Comparison of ENCODE assay signal across 4 worm cellular contexts in the genomic region with DNA sequence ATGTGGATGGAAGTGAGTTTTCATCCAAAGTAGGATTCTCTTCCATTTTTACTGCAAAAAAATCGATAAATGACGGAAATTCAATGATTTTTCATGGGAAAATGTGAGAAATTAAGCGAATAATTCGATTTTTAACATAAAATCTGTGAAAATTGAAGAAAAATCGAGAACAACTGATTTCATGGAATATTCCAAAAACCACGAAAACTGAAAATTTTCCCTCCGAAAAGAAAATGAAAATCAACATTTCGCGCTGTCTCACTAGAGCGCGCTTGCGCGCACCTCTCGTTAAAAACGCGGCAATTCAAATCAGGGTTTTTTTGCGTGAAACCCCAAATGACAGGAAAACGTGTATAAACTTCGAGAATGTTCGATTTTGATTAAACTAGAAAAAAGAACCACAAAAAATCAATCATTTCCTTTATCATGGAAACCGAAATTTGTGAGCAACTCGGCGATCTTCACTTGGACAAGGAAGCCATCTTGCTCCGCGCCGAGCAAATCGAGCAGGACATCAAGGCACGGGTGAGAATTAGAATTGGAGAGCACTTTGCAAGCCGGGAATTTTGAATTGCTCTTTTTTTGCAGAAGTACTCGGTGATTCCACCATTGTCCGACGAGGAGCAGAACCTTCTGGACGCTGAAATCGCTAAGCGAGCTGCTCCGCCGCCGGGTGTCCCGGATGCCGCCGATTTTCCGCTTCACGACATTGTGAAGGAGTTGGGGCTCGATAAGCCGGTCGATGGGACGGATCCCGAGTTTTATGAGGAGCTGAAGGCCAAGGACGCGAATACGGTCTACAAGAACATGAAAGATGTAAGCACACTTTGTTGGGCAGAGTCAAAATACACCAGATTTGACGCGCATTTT.
TF ChIP-seq lines count a peak whose summit lies in the region.

A gene (minus strand): TSS at position 51 of the 870 bp plus-strand sequence.
A gene (plus strand): TSS at position 383 of the 870 bp plus-strand sequence.

TF ChIP-seq in whole organism, L2 larva, 48 proteins besides CTCF, POLR2A, EP300 and RAD21 (continues in another document):
- TF ChIP-seq mdl-1 (tag; optimal IDR thresholded peaks at IDR 0.05; lab: Kevin White, UChicago) (no peak), ZK546.5 (tag; optimal IDR thresholded peaks at IDR 0.05; lab: Kevin White, UChicago) (peak; percentile 17), nhr-129 (tag; optimal IDR thresholded peaks at IDR 0.05; lab: Kevin White, UChicago) (peak; percentile 83), nhr-23 (tag; optimal IDR thresholded peaks at IDR 0.05; lab: Kevin White, UChicago) (no peak), fos-1 (tag; optimal IDR thresholded peaks at IDR 0.05; lab: Kevin White, UChicago) (peak; percentile 57), blmp-1 (tag; optimal IDR thresholded peaks at IDR 0.05; lab: Kevin White, UChicago; ENCODE audit: insufficient read depth) (peak; percentile 48), zag-1 (tag; optimal IDR thresholded peaks at IDR 0.05; lab: Kevin White, UChicago) (peak; percentile 7), nhr-237 (tag; optimal IDR thresholded peaks at IDR 0.05; lab: Kevin White, UChicago) (no peak), lin-39 (tag; optimal IDR thresholded peaks at IDR 0.05; lab: Kevin White, UChicago) (no peak), lsy-2 (tag; optimal IDR thresholded peaks at IDR 0.05; lab: Kevin White, UChicago) (peak; percentile 78 to 87), crh-2 (tag; optimal IDR thresholded peaks at IDR 0.05; lab: Kevin White, UChicago) (peak; percentile 82), lin-13 (GFP tag; optimal IDR thresholded peaks at IDR 0.05; lab: Kevin White, UChicago) (peak; percentile 84), lin-11 (tag; optimal IDR thresholded peaks at IDR 0.05; lab: Kevin White, UChicago) (peak; percentile 30), F13H6.1 (tag; optimal IDR thresholded peaks at IDR 0.05; lab: Kevin White, UChicago) (peak; percentile 62), nhr-21 (tag; optimal IDR thresholded peaks at IDR 0.05; lab: Kevin White, UChicago) (peak; percentile 58), nhr-77 (tag; optimal IDR thresholded peaks at IDR 0.05; lab: Kevin White, UChicago) (peak; percentile 40), unc-55 (GFP tag; optimal IDR thresholded peaks at IDR 0.05; lab: Kevin White, UChicago) (peak; percentile 95), unc-39 (tag; optimal IDR thresholded peaks at IDR 0.05; lab: Kevin White, UChicago) (no peak), sma-3 (GFP tag; optimal IDR thresholded peaks at IDR 0.05; lab: Kevin White, UChicago) (peak; percentile 68), ceh-82 (tag; optimal IDR thresholded peaks at IDR 0.05; lab: Kevin White, UChicago) (peak; percentile 13)

TF ChIP-seq in whole organism, L4 larva, 104 proteins besides CTCF, POLR2A, EP300 and RAD21 (continues in another document):
- TF ChIP-seq lim-7 (GFP tag; IDR thresholded peaks at IDR 0.05; lab: Robert Waterston, UW) (no peak), zag-1 (tag; optimal IDR thresholded peaks at IDR 0.05; lab: Kevin White, UChicago) (no peak), nhr-42 (GFP tag; IDR thresholded peaks at IDR 0.05; lab: Robert Waterston, UW) (peak; percentile 78), spr-3 (GFP tag; optimal IDR thresholded peaks at IDR 0.05; lab: Kevin White, UChicago) (no peak), Y105C5A.15 (GFP tag; IDR thresholded peaks at IDR 0.05; lab: Robert Waterston, UW) (no peak), unc-39 (tag; optimal IDR thresholded peaks at IDR 0.05; lab: Kevin White, UChicago) (no peak), D1046.2 (GFP tag; IDR thresholded peaks at IDR 0.05; lab: Robert Waterston, UW) (no peak), tag-97 (GFP tag; IDR thresholded peaks at IDR 0.05; lab: Robert Waterston, UW) (no peak), hif-1 (tag; optimal IDR thresholded peaks at IDR 0.05; lab: Kevin White, UChicago) (peak in 1 of 2 experiments; percentile 70), F26F4.8 (GFP tag; conservative IDR thresholded peaks at IDR 0.05; lab: Robert Waterston, UW) (no peak), nhr-102 (tag; optimal IDR thresholded peaks at IDR 0.05; lab: Kevin White, UChicago) (no peak), lin-39 (tag; optimal IDR thresholded peaks at IDR 0.05; lab: Kevin White, UChicago) (no peak), nhr-10 (tag; optimal IDR thresholded peaks at IDR 0.05; lab: Kevin White, UChicago) (no peak), egl-43 (GFP tag; IDR thresholded peaks at IDR 0.05; lab: Robert Waterston, UW) (no peak), snpc-4 (tag; optimal IDR thresholded peaks at IDR 0.05; lab: Kevin White, UChicago) (peak; percentile 42), lin-1 (GFP tag; IDR thresholded peaks at IDR 0.05; lab: Robert Waterston, UW) (no peak), ceh-44 (GFP tag; IDR thresholded peaks at IDR 0.05; lab: Robert Waterston, UW) (no peak), nhr-41 (GFP tag; IDR thresholded peaks at IDR 0.05; lab: Robert Waterston, UW) (no peak), ctbp-1 (GFP tag; IDR thresholded peaks at IDR 0.05; lab: Robert Waterston, UW) (no peak), nhr-28 (tag; optimal IDR thresholded peaks at IDR 0.05; lab: Kevin White, UChicago) (peak; percentile 57), jun-1 (tag; optimal IDR thresholded peaks at IDR 0.05; lab: Kevin White, UChicago) (no peak), hlh-11 (tag; optimal IDR thresholded peaks at IDR 0.05; lab: Kevin White, UChicago) (peak; percentile 22)

TF ChIP-seq in whole organism, late embryonic, 69 proteins besides CTCF, POLR2A, EP300 and RAD21 (continues in another document):
- TF ChIP-seq unc-42 (tag; optimal IDR thresholded peaks at IDR 0.05; lab: Kevin White, UChicago) (peak; percentile 62), pha-2 (tag; optimal IDR thresholded peaks at IDR 0.05; lab: Kevin White, UChicago) (no peak), dmd-4 (tag; optimal IDR thresholded peaks at IDR 0.05; lab: Kevin White, UChicago; ENCODE audit: borderline replicate concordance) (no peak), npax-4 (tag; optimal IDR thresholded peaks at IDR 0.05; lab: Kevin White, UChicago) (no peak), dve-1 (tag; optimal IDR thresholded peaks at IDR 0.05; lab: Kevin White, UChicago) (no peak), fkh-6 (tag; optimal IDR thresholded peaks at IDR 0.05; lab: Kevin White, UChicago) (no peak), elt-2 (tag; optimal IDR thresholded peaks at IDR 0.05; lab: Kevin White, UChicago) (no peak), ceh-48 (tag; optimal IDR thresholded peaks at IDR 0.05; lab: Kevin White, UChicago) (peak; percentile 1), ceh-18 (tag; optimal IDR thresholded peaks at IDR 0.05; lab: Kevin White, UChicago) (peak; percentile 29), ceh-30 (tag; optimal IDR thresholded peaks at IDR 0.05; lab: Kevin White, UChicago) (no peak), tbx-2 (tag; optimal IDR thresholded peaks at IDR 0.05; lab: Kevin White, UChicago) (peak; percentile 39), ref-2 (tag; optimal IDR thresholded peaks at IDR 0.05; lab: Kevin White, UChicago) (peak; percentile 20), pat-9 (tag; optimal IDR thresholded peaks at IDR 0.05; lab: Kevin White, UChicago) (peak; percentile 23), nfya-1 (tag; optimal IDR thresholded peaks at IDR 0.05; lab: Kevin White, UChicago) (peak; percentile 71), hlh-13 (GFP tag; optimal IDR thresholded peaks at IDR 0.05; lab: Kevin White, UChicago) (no peak), unc-86 (tag; optimal IDR thresholded peaks at IDR 0.05; lab: Kevin White, UChicago) (no peak), C08G9.2 (tag; optimal IDR thresholded peaks at IDR 0.05; lab: Kevin White, UChicago) (peak; percentile 37), ceh-31 (tag; optimal IDR thresholded peaks at IDR 0.05; lab: Kevin White, UChicago) (peak; percentile 55), pros-1 (tag; optimal IDR thresholded peaks at IDR 0.05; lab: Kevin White, UChicago) (peak; percentile 6), ceh-24 (tag; optimal IDR thresholded peaks at IDR 0.05; lab: Kevin White, UChicago) (no peak), fax-1 (tag; optimal IDR thresholded peaks at IDR 0.05; lab: Kevin White, UChicago) (no peak), zip-5 (tag; optimal IDR thresholded peaks at IDR 0.05; lab: Kevin White, UChicago) (no peak), hlh-30 (tag; optimal IDR thresholded peaks at IDR 0.05; lab: Kevin White, UChicago; ENCODE audit: insufficient read depth) (no peak)

TF ChIP-seq in whole organism, mixed stage, embryonic, 35 proteins besides CTCF, POLR2A, EP300 and RAD21:
- TF ChIP-seq ceh-39 (tag; optimal IDR thresholded peaks at IDR 0.05; lab: Kevin White, UChicago) (peak; percentile 44), lin-13 (tag; optimal IDR thresholded peaks at IDR 0.05; lab: Kevin White, UChicago) (peak; percentile 24), nhr-237 (tag; optimal IDR thresholded peaks at IDR 0.05; lab: Kevin White, UChicago) (peak; percentile 83), elt-1 (tag; optimal IDR thresholded peaks at IDR 0.05; lab: Kevin White, UChicago; ENCODE audit: borderline replicate concordance, insufficient read depth) (no peak), blmp-1 (tag; optimal IDR thresholded peaks at IDR 0.05; lab: Kevin White, UChicago) (no peak), nhr-2 (tag; optimal IDR thresholded peaks at IDR 0.05; lab: Kevin White, UChicago) (peak; percentile 24), pha-4 (tag; optimal IDR thresholded peaks at IDR 0.05; lab: Kevin White, UChicago) (peak; percentile 34), sptf-1 (tag; optimal IDR thresholded peaks at IDR 0.05; lab: Kevin White, UChicago) (peak; percentile 32), hlh-1 (tag; optimal IDR thresholded peaks at IDR 0.05; lab: Kevin White, UChicago) (peak; percentile 31), unc-62 (GFP tag; optimal IDR thresholded peaks at IDR 0.05; lab: Kevin White, UChicago) (peak; percentile 28), snpc-4 (tag; optimal IDR thresholded peaks at IDR 0.05; lab: Kevin White, UChicago) (no peak), flh-1 (GFP tag; optimal IDR thresholded peaks at IDR 0.05; lab: Kevin White, UChicago) (no peak), cnd-1 (tag; optimal IDR thresholded peaks at IDR 0.05; lab: Kevin White, UChicago) (no peak), ces-1 (GFP tag; optimal IDR thresholded peaks at IDR 0.05; lab: Kevin White, UChicago) (peak; percentile 65), mep-1 (tag; optimal IDR thresholded peaks at IDR 0.05; lab: Kevin White, UChicago) (peak; percentile 94), ceh-43 (GFP tag; optimal IDR thresholded peaks at IDR 0.05; lab: Kevin White, UChicago) (no peak), lsy-2 (tag; optimal IDR thresholded peaks at IDR 0.05; lab: Kevin White, UChicago) (peak; percentile 74), ceh-83 (GFP tag; optimal IDR thresholded peaks at IDR 0.05; lab: Kevin White, UChicago) (no peak), bed-3 (GFP tag; optimal IDR thresholded peaks at IDR 0.05; lab: Kevin White, UChicago) (no peak)
TF ChIP-seq in whole organism, mixed stage, embryonic: peak in this region for 11.
